Worm (Caenorhabditis elegans): ENCODE data around the gene sox-4.

- no peak for TF ChIP-seq blmp-1 (tag; optimal IDR thresholded peaks at IDR 0.05)
- no peak for TF ChIP-seq bed-3 (GFP tag; optimal IDR thresholded peaks at IDR 0.05)
- no peak for TF ChIP-seq unc-62 (GFP tag; optimal IDR thresholded peaks at IDR 0.05)
- no peak for TF ChIP-seq nhr-76 (tag; optimal IDR thresholded peaks at IDR 0.05)
- TF ChIP-seq lin-13 (tag; optimal IDR thresholded peaks at IDR 0.05): no peak
- no peak for TF ChIP-seq ztf-11 (tag; optimal IDR thresholded peaks at IDR 0.05)
- TF ChIP-seq ceh-83 (GFP tag; optimal IDR thresholded peaks at IDR 0.05): no peak
Measured at ce11 chrX:3538067-3538466, 29.3 kb upstream of the sox-4 start.
